Worm (Caenorhabditis elegans) whole organism, L3 larva: Measurements from ENCODE around the gene T04C10.3.

Source experiments
- R02D3.7 ChIP-seq: fragments of 150-350 bp; optimal IDR thresholded peaks from 2 replicates; lab custom pipeline; 2014; ENCODE audit warnings: missing biosample characterization, missing genetic modification characterization
- aly-2 ChIP-seq: fragments of 150-350 bp; optimal IDR thresholded peaks from 2 replicates; lab custom pipeline; 2014; ENCODE audit warnings: missing biosample characterization, missing genetic modification characterization
- ama-1 ChIP-seq: fragments of 150-350 bp; optimal IDR thresholded peaks from 2 replicates; lab custom pipeline; 2018
- ceh-16 ChIP-seq: sonication (generic microtip); optimal IDR thresholded peaks from 2 replicates; lab custom pipeline; 2017; ENCODE audit warnings: missing biosample characterization, missing genetic modification characterization
- ceh-28 ChIP-seq: fragments of 150-350 bp; optimal IDR thresholded peaks from 2 replicates; lab custom pipeline; 2014; ENCODE audit warnings: missing biosample characterization, missing genetic modification reagents, missing genetic modification characterization
- ceh-82 ChIP-seq: fragments of 150-350 bp; optimal IDR thresholded peaks from 2 replicates; lab custom pipeline; 2014; ENCODE audit warnings: missing biosample characterization, missing genetic modification characterization
- ceh-9 ChIP-seq: sonication (generic microtip); optimal IDR thresholded peaks from 2 replicates; lab custom pipeline; 2018; ENCODE audit warnings: missing biosample characterization, missing genetic modification characterization
- daf-12 ChIP-seq: fragments of 150-350 bp; optimal IDR thresholded peaks from 2 replicates; lab custom pipeline; 2014; ENCODE audit warnings: missing biosample characterization, missing genetic modification reagents, missing genetic modification characterization
- egl-27 ChIP-seq: sonication (generic microtip); optimal IDR thresholded peaks from 4 replicates; lab custom pipeline; 2017; ENCODE audit warnings: missing biosample characterization, missing genetic modification reagents, missing genetic modification characterization
- egl-5 ChIP-seq: fragments of 150-350 bp; optimal IDR thresholded peaks from 2 replicates; lab custom pipeline; 2017; ENCODE audit warnings: missing biosample characterization, missing genetic modification reagents, missing genetic modification characterization, inconsistent platforms
- elt-1 ChIP-seq: fragments of 150-350 bp; optimal IDR thresholded peaks from 2 replicates; lab custom pipeline; 2014; ENCODE audit warnings: missing biosample characterization, missing genetic modification characterization
- elt-2 ChIP-seq: sonication (generic microtip); optimal IDR thresholded peaks from 2 replicates; lab custom pipeline; 2016; ENCODE audit warnings: missing genetic modification reagents, mild to moderate bottlenecking, missing genetic modification characterization, missing compliant biosample characterization
- elt-3 ChIP-seq, 3 experiments: fragments of 150-350 bp in 1 of 3; sonication (generic microtip) in 2 of 3; optimal IDR thresholded peaks; 2 replicates in 2 of 3; 4 replicates in 1 of 3; lab custom pipeline; 2014 to 2017; ENCODE audit warnings: missing biosample characterization in 3 of 3, missing genetic modification characterization in 3 of 3
- eor-1 ChIP-seq, 2 experiments: fragments of 150-350 bp; optimal IDR thresholded peaks; 2 replicates each; lab custom pipeline; 2014 to 2018; ENCODE audit warnings: missing biosample characterization in 2 of 2, missing genetic modification characterization in 2 of 2
- fkh-10 ChIP-seq: sonication (generic microtip); optimal IDR thresholded peaks from 2 replicates; lab custom pipeline; 2017; ENCODE audit warnings: missing biosample characterization, missing genetic modification reagents, missing genetic modification characterization
- fos-1 ChIP-seq: fragments of 150-350 bp; optimal IDR thresholded peaks from 2 replicates; lab custom pipeline; 2014; ENCODE audit warnings: missing biosample characterization, missing genetic modification characterization
- hmg-11 ChIP-seq: sonication (generic microtip); optimal IDR thresholded peaks from 2 replicates; lab custom pipeline; 2016; ENCODE audit warnings: missing genetic modification characterization, missing compliant biosample characterization
- jun-1 ChIP-seq: fragments of 150-350 bp; optimal IDR thresholded peaks from 2 replicates; lab custom pipeline; 2014; ENCODE audit warnings: missing biosample characterization, missing genetic modification reagents, missing genetic modification characterization
- lin-15B ChIP-seq: fragments of 150-350 bp; optimal IDR thresholded peaks from 2 replicates; lab custom pipeline; 2014; ENCODE audit warnings: missing biosample characterization, missing genetic modification characterization
- lin-39 ChIP-seq: fragments of 150-350 bp; optimal IDR thresholded peaks from 2 replicates; lab custom pipeline; 2018; ENCODE audit warnings: missing biosample characterization, missing genetic modification reagents, missing genetic modification characterization
- lsy-12 ChIP-seq: sonication (generic microtip); optimal IDR thresholded peaks from 2 replicates; lab custom pipeline; 2016; ENCODE audit warnings: mild to moderate bottlenecking, missing genetic modification characterization, missing compliant biosample characterization
- mdl-1 ChIP-seq: fragments of 150-350 bp; optimal IDR thresholded peaks from 2 replicates; lab custom pipeline; 2014; ENCODE audit warnings: missing biosample characterization, missing genetic modification characterization
- nfya-1 ChIP-seq: sonication (generic microtip); optimal IDR thresholded peaks from 2 replicates; lab custom pipeline; 2017; ENCODE audit warnings: missing genetic modification characterization, mild to moderate bottlenecking, missing compliant biosample characterization, antibody characterized with exemption, moderate library complexity; ENCODE audit not compliant: insufficient read depth
- nhr-11 ChIP-seq: fragments of 150-350 bp; optimal IDR thresholded peaks from 2 replicates; lab custom pipeline; 2014; ENCODE audit warnings: missing biosample characterization, missing genetic modification characterization
- nhr-12 ChIP-seq: fragments of 150-350 bp; optimal IDR thresholded peaks from 2 replicates; lab custom pipeline; 2014; ENCODE audit warnings: missing biosample characterization, missing genetic modification characterization
- nhr-23 ChIP-seq: fragments of 150-350 bp; optimal IDR thresholded peaks from 2 replicates; lab custom pipeline; 2014; ENCODE audit warnings: missing biosample characterization, missing genetic modification reagents, missing genetic modification characterization
- nhr-237 ChIP-seq: fragments of 150-350 bp; optimal IDR thresholded peaks from 2 replicates; lab custom pipeline; 2014; ENCODE audit warnings: missing biosample characterization, missing genetic modification characterization
- nhr-25 ChIP-seq: sonication (generic microtip); optimal IDR thresholded peaks from 2 replicates; lab custom pipeline; 2017; ENCODE audit warnings: missing biosample characterization, missing genetic modification characterization
- nhr-28 ChIP-seq: fragments of 150-350 bp; optimal IDR thresholded peaks from 2 replicates; lab custom pipeline; 2014; ENCODE audit warnings: missing biosample characterization, missing genetic modification characterization
- nhr-43 ChIP-seq: sonication (generic microtip); optimal IDR thresholded peaks from 2 replicates; lab custom pipeline; 2016; ENCODE audit warnings: mild to moderate bottlenecking, missing genetic modification characterization, missing compliant biosample characterization; ENCODE audit not compliant: poor library complexity, severe bottlenecking
- nhr-67 ChIP-seq: fragments of 150-350 bp; optimal IDR thresholded peaks from 2 replicates; lab custom pipeline; 2014; ENCODE audit warnings: missing biosample characterization, missing genetic modification characterization
- nhr-77 ChIP-seq: fragments of 150-350 bp; optimal IDR thresholded peaks from 2 replicates; lab custom pipeline; 2014; ENCODE audit warnings: missing biosample characterization, missing genetic modification characterization
- pha-4 ChIP-seq: fragments of 150-350 bp; optimal IDR thresholded peaks from 2 replicates; lab custom pipeline; 2014; ENCODE audit warnings: missing biosample characterization, missing genetic modification reagents, missing genetic modification characterization
- sea-2 ChIP-seq: fragments of 150-350 bp; sonication (generic microtip); optimal IDR thresholded peaks from 4 replicates; lab custom pipeline; 2014; ENCODE audit warnings: missing biosample characterization, missing genetic modification reagents, missing genetic modification characterization
- skn-1 ChIP-seq: fragments of 150-350 bp; optimal IDR thresholded peaks from 2 replicates; lab custom pipeline; 2014; ENCODE audit warnings: missing biosample characterization, missing genetic modification characterization
- snpc-4 ChIP-seq: fragments of 150-350 bp; optimal IDR thresholded peaks from 2 replicates; lab custom pipeline; 2014; ENCODE audit warnings: missing biosample characterization, missing genetic modification characterization
- tbx-2 ChIP-seq: sonication (generic microtip); optimal IDR thresholded peaks from 2 replicates; lab custom pipeline; 2016; ENCODE audit warnings: mild to moderate bottlenecking, missing genetic modification characterization, missing compliant biosample characterization
- unc-39 ChIP-seq: sonication (generic microtip); optimal IDR thresholded peaks from 4 replicates; lab custom pipeline; 2017; ENCODE audit warnings: missing biosample characterization, missing genetic modification characterization
- unc-62 ChIP-seq: fragments of 150-350 bp; sonication (generic microtip); optimal IDR thresholded peaks from 4 replicates; lab custom pipeline; 2014; ENCODE audit warnings: missing biosample characterization, missing genetic modification reagents, missing genetic modification characterization
- zag-1 ChIP-seq: fragments of 150-350 bp; optimal IDR thresholded peaks from 2 replicates; lab custom pipeline; 2014; ENCODE audit warnings: missing biosample characterization, missing genetic modification characterization
- ztf-11 ChIP-seq: fragments of 150-350 bp; optimal IDR thresholded peaks from 2 replicates; lab custom pipeline; 2014; ENCODE audit warnings: missing biosample characterization, missing genetic modification characterization
- ztf-4 ChIP-seq: fragments of 150-350 bp; optimal IDR thresholded peaks from 2 replicates; lab custom pipeline; 2014; ENCODE audit warnings: missing biosample characterization, missing genetic modification characterization

T04C10.3 gene

DNA sequence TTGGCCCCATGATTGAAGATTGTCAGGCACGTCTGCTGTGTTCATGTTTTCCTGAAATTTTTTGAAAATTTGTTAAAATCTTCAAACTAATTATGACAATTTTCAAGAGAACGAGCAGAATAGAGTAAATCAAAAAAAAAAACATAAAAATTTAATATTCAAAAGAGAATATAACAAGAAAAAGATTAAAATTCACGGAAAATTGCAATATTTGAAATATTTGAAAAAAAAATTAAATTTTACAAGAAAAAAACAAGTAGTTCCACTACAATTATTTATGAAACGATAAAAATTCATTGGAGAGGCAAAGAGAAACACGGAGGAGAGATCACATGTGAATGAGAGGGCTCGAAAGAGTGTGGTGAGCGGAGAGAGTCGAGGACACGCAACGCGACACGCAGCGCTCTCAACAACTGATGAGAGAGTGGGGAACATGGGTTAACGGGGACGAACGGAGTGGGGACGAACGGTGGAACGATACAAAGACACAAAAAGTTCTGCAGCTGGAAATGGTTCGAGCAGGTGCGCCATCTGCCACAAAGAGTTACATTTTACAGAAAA lies 12.4 kb downstream of the T04C10.3 start, which contains the start of gene mbk-1 (continued):
- TF ChIP-seq snpc-4 (tag; lab: Kevin White, UChicago), result peak; percentile 35
- TF ChIP-seq nhr-237, result no peak
- peak; percentile 73 for TF ChIP-seq elt-2
- TF ChIP-seq ztf-4 (tag; lab: Kevin White, UChicago), result no peak
- peak; percentile 59 for TF ChIP-seq nhr-23

DNA sequence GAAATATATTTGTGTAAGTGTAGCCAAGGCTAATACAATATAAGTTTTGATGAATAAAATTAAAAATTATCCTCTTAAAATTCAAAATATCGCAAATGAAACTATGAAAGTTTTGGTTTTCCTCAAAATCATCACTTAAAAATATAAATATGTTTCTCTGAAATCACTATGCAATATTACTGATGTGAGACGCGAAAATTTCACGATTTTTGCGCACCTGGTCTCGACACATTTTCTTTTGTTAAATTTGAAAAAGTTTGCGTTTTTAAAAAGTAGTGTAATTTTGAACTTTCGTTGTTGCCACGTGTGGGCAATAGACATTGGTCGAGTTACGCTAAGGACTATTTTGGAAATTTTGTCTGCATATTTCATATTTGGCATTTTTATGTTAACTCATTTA lies 16.6 kb downstream of the T04C10.3 start:
- TF ChIP-seq nhr-67 (no peak), lsy-12 (tag; lab: Kevin White, UChicago) (no peak), fkh-10 (GFP tag; lab: Kevin White, UChicago) (no peak), nhr-11 (no peak), unc-62 (GFP tag; lab: Kevin White, UChicago) (no peak), egl-5 (no peak), jun-1 (tag; lab: Kevin White, UChicago) (no peak), ztf-4 (tag; lab: Kevin White, UChicago) (no peak), fos-1 (tag; lab: Kevin White, UChicago) (no peak), nhr-77 (tag; lab: Kevin White, UChicago) (no peak), ceh-16 (tag; lab: Kevin White, UChicago) (no peak), daf-12 (tag; lab: Kevin White, UChicago) (no peak), nhr-12 (no peak)

DNA sequence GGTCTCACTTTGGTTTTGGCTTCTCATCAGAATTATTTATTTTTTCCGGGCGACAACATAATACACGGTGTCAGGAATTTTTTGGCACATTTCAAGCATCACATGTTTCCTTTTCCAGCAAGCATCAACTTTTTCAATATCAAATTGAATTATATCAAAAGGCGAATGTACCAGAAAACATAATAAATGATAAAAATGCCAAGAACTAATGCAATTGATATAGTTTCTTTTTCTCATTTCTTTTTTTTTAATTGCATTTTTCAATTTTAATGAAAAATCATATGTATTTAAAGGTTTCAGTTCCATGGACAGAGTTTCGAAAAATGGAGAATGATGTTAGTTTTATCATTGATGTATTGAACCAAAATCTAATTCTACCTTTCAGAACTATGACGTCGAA lies 19.4 kb downstream of the T04C10.3 start, which contains the start of gene dpf-2:
Gene dpf-2 (plus strand): TSS at position 301 of the 400 bp plus-strand sequence.
- TF ChIP-seq egl-5 (no peak), elt-1 (no peak), elt-2 (no peak), nhr-11 (no peak), sea-2 (GFP tag; lab: Kevin White, UChicago) (no peak), nfya-1 (tag; lab: Kevin White, UChicago) (no peak), hmg-11 (tag; lab: Kevin White, UChicago) (no peak), lin-15B (no peak), ceh-16 (tag; lab: Kevin White, UChicago) (no peak), egl-27 (no peak), unc-39 (tag; lab: Kevin White, UChicago) (no peak), snpc-4 (tag; lab: Kevin White, UChicago) (no peak), nhr-67 (no peak), eor-1 (tag; optimal IDR thresholded peaks at IDR 0.05; lab: Kevin White, UChicago) (no peak)
- TF ChIP-seq, all 47 proteins: peak for 0

DNA sequence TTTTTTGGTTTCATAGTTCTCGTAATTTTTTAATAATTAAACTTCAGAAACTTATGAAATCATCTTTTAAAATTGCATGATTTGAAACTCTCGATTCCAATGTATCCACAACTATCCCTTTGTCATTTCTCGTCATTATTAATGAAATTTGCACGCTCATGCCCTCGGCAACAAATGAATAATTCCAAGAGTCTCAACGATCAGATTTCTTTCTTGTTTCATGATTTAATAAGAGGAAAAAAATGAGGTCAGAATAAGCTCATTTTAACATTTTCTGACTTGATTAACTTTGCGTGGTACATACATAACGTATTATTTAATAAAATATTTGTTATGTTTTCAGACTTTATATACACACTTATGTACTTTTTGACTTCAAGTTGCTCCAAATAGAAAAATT lies 26.2 kb downstream of the T04C10.3 start:
- TF ChIP-seq tbx-2 (tag; lab: Kevin White, UChicago) (no peak), hmg-11 (tag; lab: Kevin White, UChicago) (no peak), nhr-23 (no peak), elt-2 (no peak), nhr-28 (tag; lab: Kevin White, UChicago) (no peak), sea-2 (GFP tag; lab: Kevin White, UChicago) (no peak)

DNA sequence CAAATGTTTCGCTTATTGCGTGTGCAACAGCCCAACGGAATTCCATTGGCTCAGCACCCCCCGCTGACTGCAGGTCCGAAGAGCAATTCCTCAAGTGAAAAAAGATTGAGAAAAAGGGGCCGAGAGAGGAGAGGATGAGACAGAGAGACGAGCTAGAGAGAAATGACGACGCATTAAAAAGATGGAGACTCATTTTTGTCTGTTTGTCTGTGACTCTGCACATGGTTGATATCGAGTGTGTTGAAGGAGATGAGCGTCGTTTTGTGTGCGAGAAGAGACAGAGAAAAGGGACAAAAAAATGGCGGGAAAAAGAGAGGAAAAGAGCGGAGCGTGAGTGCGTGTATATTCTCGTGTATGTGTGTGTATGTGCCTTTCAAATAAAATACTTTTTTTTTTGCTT lies 28.9 kb downstream of the T04C10.3 start:
- no peak for TF ChIP-seq fos-1 (tag; lab: Kevin White, UChicago)
- peak; percentile 93 for TF ChIP-seq nfya-1 (tag; lab: Kevin White, UChicago)
- TF ChIP-seq daf-12 (tag; lab: Kevin White, UChicago), result no peak
- peak; percentile 56 for TF ChIP-seq nhr-23
- no peak for TF ChIP-seq ceh-9 (tag; lab: Kevin White, UChicago)
- peak; percentile 57 for TF ChIP-seq unc-62 (GFP tag; lab: Kevin White, UChicago)
- TF ChIP-seq aly-2 (tag; lab: Kevin White, UChicago), result no peak
- TF ChIP-seq mdl-1 (tag; lab: Kevin White, UChicago), result peak; percentile 58
- TF ChIP-seq nhr-11, result peak; percentile 80
- TF ChIP-seq eor-1 (tag; optimal IDR thresholded peaks at IDR 0.05; lab: Kevin White, UChicago), result no peak
- TF ChIP-seq elt-1, result no peak
- peak; percentile 45 for TF ChIP-seq nhr-25
- no peak for TF ChIP-seq ama-1 (lab: Kevin White, UChicago)
- TF ChIP-seq lin-39, result peak; percentile 57
- peak; percentile 19 for TF ChIP-seq ceh-82
- TF ChIP-seq zag-1, result peak; percentile 29
- no peak for TF ChIP-seq ceh-16 (tag; lab: Kevin White, UChicago)
- no peak for TF ChIP-seq nhr-12
- TF ChIP-seq R02D3.7, result peak; percentile 38
- TF ChIP-seq nhr-237, result no peak
- peak; percentile 73 for TF ChIP-seq lin-15B
- TF ChIP-seq nhr-43 (tag; lab: Kevin White, UChicago), result peak; percentile 41
- TF ChIP-seq ztf-11, result no peak
- TF ChIP-seq snpc-4 (tag; lab: Kevin White, UChicago), result peak; percentile 58
- no peak for TF ChIP-seq nhr-28 (tag; lab: Kevin White, UChicago)
- no peak for TF ChIP-seq egl-27
- peak; percentile 95 for TF ChIP-seq pha-4 (tag; lab: Kevin White, UChicago)
- TF ChIP-seq elt-3 (tag; optimal IDR thresholded peaks at IDR 0.05; lab: Kevin White, UChicago), result no peak
- TF ChIP-seq skn-1 (tag; lab: Kevin White, UChicago), result peak; percentile 88
- peak; percentile 68 for TF ChIP-seq ceh-28
- TF ChIP-seq jun-1 (tag; lab: Kevin White, UChicago), result peak; percentile 78
- peak; percentile 91 for TF ChIP-seq fkh-10 (GFP tag; lab: Kevin White, UChicago)
- TF ChIP-seq lsy-12 (tag; lab: Kevin White, UChicago), result peak; percentile 76
